Worm (Caenorhabditis elegans): ENCODE data around the gene C46C2.5.

C46C2.5 gene

DNA sequence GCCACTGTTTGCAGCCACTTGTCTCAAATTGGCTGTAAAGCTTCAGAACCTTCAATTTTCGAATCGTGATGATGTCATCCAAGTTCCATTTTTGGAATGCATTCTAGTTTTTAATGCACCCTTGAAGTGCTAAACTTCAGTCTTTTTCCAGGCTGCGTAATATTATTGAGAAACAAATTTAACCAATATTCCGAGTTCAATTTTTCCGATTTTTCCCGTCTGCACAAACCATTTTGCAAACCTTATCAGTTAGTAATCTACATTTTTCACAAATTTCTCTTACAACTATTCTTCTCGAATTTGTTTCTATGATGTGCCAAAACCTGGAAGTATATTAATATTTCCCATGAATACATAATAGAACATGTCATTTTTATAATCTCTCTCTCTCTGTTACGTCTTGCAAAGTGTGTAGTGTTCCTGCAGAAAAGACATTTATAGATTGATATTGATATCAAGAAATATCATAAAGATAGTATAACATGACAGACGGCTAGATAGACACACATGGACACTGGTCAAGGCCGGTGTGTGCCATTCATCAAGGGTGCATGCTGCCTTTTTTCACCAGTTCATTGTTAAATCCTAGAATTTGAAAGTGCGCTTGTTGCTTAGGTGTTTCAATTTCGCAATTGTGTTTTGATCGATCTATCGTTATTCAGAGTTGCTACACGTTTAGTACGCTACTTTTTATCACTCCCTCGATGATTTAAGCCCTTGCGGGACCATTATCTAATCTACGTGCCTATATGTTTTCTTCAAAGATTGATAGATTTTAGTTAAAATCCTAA is 6.9 kb upstream of the C46C2.5 start:
- TF ChIP-seq pqm-1 (tag; optimal IDR thresholded peaks at IDR 0.05), result no peak
- no peak for TF ChIP-seq mep-1 (tag; optimal IDR thresholded peaks at IDR 0.05)
- no peak for TF ChIP-seq nhr-90 (tag; optimal IDR thresholded peaks at IDR 0.05; ENCODE audit: poor library complexity)
- no peak for TF ChIP-seq tbx-2 (tag; optimal IDR thresholded peaks at IDR 0.05)

DNA sequence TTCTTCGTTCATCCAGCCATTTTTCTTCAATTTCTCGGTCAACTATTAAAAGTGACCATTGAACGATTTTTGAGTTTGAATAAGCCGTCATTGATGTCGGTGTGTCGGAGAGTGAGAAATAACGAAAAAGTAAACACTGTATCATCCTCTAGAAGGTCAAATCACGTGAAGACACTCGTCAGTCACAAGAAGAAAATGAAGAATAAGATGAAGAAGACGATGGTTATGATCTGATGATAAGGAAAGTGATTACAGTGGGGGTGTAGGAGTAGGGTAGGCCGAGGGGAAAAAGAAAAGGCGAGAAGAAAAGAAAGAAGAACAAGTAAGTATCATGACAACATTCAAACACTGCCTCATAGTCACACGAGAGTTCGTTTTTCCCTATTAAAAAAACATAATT is 5.7 kb upstream of the C46C2.5 start:
- TF ChIP-seq grh-1 (GFP tag; IDR thresholded peaks at IDR 0.05) (peak; percentile 49), mab-9 (GFP tag; IDR thresholded peaks at IDR 0.05) (no peak), pax-3 (tag; optimal IDR thresholded peaks at IDR 0.05) (no peak), ztf-11 (tag; optimal IDR thresholded peaks at IDR 0.05) (no peak), nhr-12 (tag; optimal IDR thresholded peaks at IDR 0.05) (no peak), C16A3.4 (tag; optimal IDR thresholded peaks at IDR 0.05) (peak; percentile 74), lin-13 (GFP tag; optimal IDR thresholded peaks at IDR 0.05) (peak; percentile 13), ces-1 (GFP tag; optimal IDR thresholded peaks at IDR 0.05) (no peak), snpc-4 (tag; optimal IDR thresholded peaks at IDR 0.05) (no peak), mef-2 (tag; optimal IDR thresholded peaks at IDR 0.05) (no peak), C34B4.2 (tag; optimal IDR thresholded peaks at IDR 0.05) (no peak), hlh-17 (GFP tag; optimal IDR thresholded peaks at IDR 0.05; ENCODE audit: borderline replicate concordance) (no peak), Y116A8C.19 (tag; optimal IDR thresholded peaks at IDR 0.05; ENCODE audit: borderline replicate concordance) (no peak), mdl-1 (tag; optimal IDR thresholded peaks at IDR 0.05) (peak in 1 of 2 experiments; percentile 78), zip-4 (GFP tag; optimal IDR thresholded peaks at IDR 0.05) (no peak), snu-23 (GFP tag; optimal IDR thresholded peaks at IDR 0.05) (peak; percentile 88), skn-1 (tag; optimal IDR thresholded peaks at IDR 0.05) (peak; percentile 24), nhr-90 (tag; optimal IDR thresholded peaks at IDR 0.05; ENCODE audit: poor library complexity) (peak; percentile 90), isw-1 (GFP tag; IDR thresholded peaks at IDR 0.05) (no peak), unc-130 (tag; optimal IDR thresholded peaks at IDR 0.05) (peak; percentile 23), egl-27 (tag; optimal IDR thresholded peaks at IDR 0.05) (no peak), aly-2 (tag; optimal IDR thresholded peaks at IDR 0.05) (no peak), tlp-1 (tag; optimal IDR thresholded peaks at IDR 0.05) (no peak), jun-1 (tag; optimal IDR thresholded peaks at IDR 0.05) (no peak), blmp-1 (tag; optimal IDR thresholded peaks at IDR 0.05) (peak; percentile 93), fkh-8 (tag; optimal IDR thresholded peaks at IDR 0.05) (no peak), lin-14 (GFP tag; optimal IDR thresholded peaks at IDR 0.05) (peak; percentile 85), lir-3 (tag; optimal IDR thresholded peaks at IDR 0.05; ENCODE audit: poor library complexity) (peak; percentile 7), tbx-2 (tag; optimal IDR thresholded peaks at IDR 0.05) (peak; percentile 74), mep-1 (tag; optimal IDR thresholded peaks at IDR 0.05) (peak; percentile 72), lsy-2 (tag; optimal IDR thresholded peaks at IDR 0.05) (peak; percentile 21 to 65), unc-98 (GFP tag; IDR thresholded peaks at IDR 0.05) (no peak), nhr-19 (GFP tag; conservative IDR thresholded peaks at IDR 0.05) (peak; percentile 84), ceh-90 (tag; optimal IDR thresholded peaks at IDR 0.05) (no peak), lin-39 (tag; optimal IDR thresholded peaks at IDR 0.05) (no peak), ceh-88 (GFP tag; IDR thresholded peaks at IDR 0.05) (no peak), unc-30 (tag; optimal IDR thresholded peaks at IDR 0.05) (no peak), C04F5.9 (tag; optimal IDR thresholded peaks at IDR 0.05) (no peak), zag-1 (tag; optimal IDR thresholded peaks at IDR 0.05) (no peak), xbp-1 (tag; optimal IDR thresholded peaks at IDR 0.05) (peak; percentile 30), lin-35 (GFP tag; optimal IDR thresholded peaks at IDR 0.05) (peak in 1 of 2 experiments; percentile 85), ama-1 (optimal IDR thresholded peaks at IDR 0.05) (peak; percentile 17), dpl-1 (GFP tag; optimal IDR thresholded peaks at IDR 0.05) (peak in 2 of 3 experiments; percentile 27 to 37), nhr-20 (tag; optimal IDR thresholded peaks at IDR 0.05) (peak; percentile 92), nhr-77 (tag; optimal IDR thresholded peaks at IDR 0.05) (no peak), nhr-85 (tag) (peak; percentile 97), elt-2 (tag; optimal IDR thresholded peaks at IDR 0.05) (peak; percentile 77), efl-1 (optimal IDR thresholded peaks at IDR 0.05) (peak; percentile 6 to 39), efl-1 (GFP tag; optimal IDR thresholded peaks at IDR 0.05 in 1 of 2) (peak in 1 of 2 experiments; percentile 92)

All from whole organism, L1 larva.